Worm (Caenorhabditis elegans) whole organism, young adult: Measurements from ENCODE around the gene wht-5.

Experiments
- B0019.2 ChIP-seq: fragments of 200-800 bp; sonication (Bioruptor generic); conservative IDR thresholded peaks from 2 replicates; pipeline ENCODE4 v1.3.6; 2022; ENCODE audit warnings: missing genetic modification reagents, missing genetic modification characterization, missing compliant biosample characterization
- B0336.3 ChIP-seq: fragments of 200-800 bp; sonication (Bioruptor generic); IDR thresholded peaks from 2 replicates; pipeline ENCODE4 v1.3.6; 2022; ENCODE audit warnings: missing genetic modification characterization, missing compliant biosample characterization
- F39B2.1 ChIP-seq: fragments of 200-800 bp; sonication (Bioruptor generic); IDR thresholded peaks from 2 replicates; pipeline ENCODE4 v1.3.6; 2022; ENCODE audit warnings: missing genetic modification reagents, missing genetic modification characterization, missing compliant biosample characterization
- Y53G8AR.9 ChIP-seq: fragments of 200-800 bp; sonication (Bioruptor generic); conservative IDR thresholded peaks from 2 replicates; pipeline ENCODE4 v1.3.6; 2022; ENCODE audit warnings: missing genetic modification reagents, missing genetic modification characterization, missing compliant biosample characterization
- ama-1 ChIP-seq, 3 experiments: fragments of 150-350 bp in 1 of 3; sonication (generic microtip) in 2 of 3; optimal IDR thresholded peaks; 2 replicates each; lab custom pipeline; 2014 to 2018; ENCODE audit warnings: missing biosample characterization in 2 of 3, missing genetic modification characterization in 2 of 3, missing genetic modification reagents in 2 of 3
- athp-1 ChIP-seq: sonication (generic microtip); optimal IDR thresholded peaks from 2 replicates; lab custom pipeline; 2017; ENCODE audit warnings: mild to moderate bottlenecking, missing genetic modification characterization, missing compliant biosample characterization
- die-1 ChIP-seq: sonication (generic microtip); optimal IDR thresholded peaks from 2 replicates; lab custom pipeline; 2016; ENCODE audit warnings: missing genotype, mild to moderate bottlenecking, missing genetic modification characterization, missing compliant biosample characterization
- egl-44 ChIP-seq: fragments of 200-800 bp; sonication (Bioruptor generic); IDR thresholded peaks from 2 replicates; pipeline ENCODE4 v1.3.6; 2022; ENCODE audit warnings: missing genetic modification reagents, missing genetic modification characterization, missing compliant biosample characterization
- hmg-20 ChIP-seq: fragments of 200-800 bp; sonication (Bioruptor generic); IDR thresholded peaks from 2 replicates; pipeline ENCODE4 v1.3.6; 2022; ENCODE audit warnings: missing genetic modification reagents, missing genetic modification characterization, missing compliant biosample characterization
- madf-8 ChIP-seq: fragments of 200-800 bp; sonication (Bioruptor generic); conservative IDR thresholded peaks from 2 replicates; pipeline ENCODE4 v1.3.6; 2022; ENCODE audit warnings: missing genetic modification reagents, missing genetic modification characterization, missing compliant biosample characterization
- nfya-1 ChIP-seq: sonication (generic microtip); optimal IDR thresholded peaks from 2 replicates; lab custom pipeline; 2017; ENCODE audit warnings: antibody characterized with exemption, missing compliant biosample characterization, missing genetic modification characterization, borderline replicate concordance; ENCODE audit not compliant: insufficient read depth
- tbp1 ChIP-seq: fragments of 200-800 bp; sonication (Bioruptor generic); optimal IDR thresholded peaks from 2 replicates; lab custom pipeline; 2018; ENCODE audit warnings: mild to moderate bottlenecking, missing genetic modification characterization, missing compliant biosample characterization
- unc-62 ChIP-seq: fragments of 150-350 bp; optimal IDR thresholded peaks from 2 replicates; lab custom pipeline; 2014; ENCODE audit warnings: missing biosample characterization, missing genetic modification reagents, missing genetic modification characterization

- TF ChIP-seq B0336.3 (GFP tag; lab: Robert Waterston, UW) (no peak), ama-1 (optimal IDR thresholded peaks at IDR 0.05; lab: Kevin White, UChicago) (no peak), ama-1 (GFP tag; optimal IDR thresholded peaks at IDR 0.05; lab: Kevin White, UChicago) (no peak), athp-1 (tag; lab: Kevin White, UChicago) (no peak), B0019.2 (no peak), egl-44 (no peak), hmg-20 (GFP tag; lab: Robert Waterston, UW) (no peak), Y53G8AR.9 (GFP tag; lab: Robert Waterston, UW) (no peak), nfya-1 (tag; lab: Kevin White, UChicago) (no peak), unc-62 (GFP tag; lab: Kevin White, UChicago) (no peak), F39B2.1 (no peak), tbp1 (GFP tag; lab: Kevin White, UChicago) (no peak), madf-8 (no peak), die-1 (no peak)
Measured at ce11 chrIV:12376021-12376420, 38.6 kb downstream of the wht-5 start, which contains the start of gene atz-1.
